Worm (Caenorhabditis elegans) whole organism, L1 larva: ENCODE data around the gene K08E7.6.

Experiments used
- C04F5.9 ChIP-seq: sonication (generic microtip); optimal IDR thresholded peaks from 2 replicates; lab custom pipeline; 2016; ENCODE audit warnings: missing genetic modification characterization, missing compliant biosample characterization
- ama-1 ChIP-seq: fragments of 150-350 bp; optimal IDR thresholded peaks from 2 replicates; lab custom pipeline; 2014
- fkh-10 ChIP-seq: sonication (generic microtip); optimal IDR thresholded peaks from 2 replicates; lab custom pipeline; 2017; ENCODE audit warnings: missing biosample characterization, missing genetic modification reagents, missing genetic modification characterization
- lin-14 ChIP-seq: fragments of 200-800 bp; sonication (Bioruptor generic); optimal IDR thresholded peaks from 2 replicates; lab custom pipeline; 2018; ENCODE audit warnings: mild to moderate bottlenecking, missing genetic modification characterization, moderate library complexity, missing compliant biosample characterization
- lin-35 ChIP-seq, 2 experiments: fragments of 150-350 bp; optimal IDR thresholded peaks; 2 replicates each; lab custom pipeline; 2014; ENCODE audit warnings: missing biosample characterization in 2 of 2, missing genetic modification characterization in 2 of 2, missing genetic modification reagents in 2 of 2
- mdl-1 ChIP-seq, 2 experiments: fragments of 150-350 bp; optimal IDR thresholded peaks; 2 replicates each; lab custom pipeline; 2014 to 2017; ENCODE audit warnings: missing biosample characterization in 2 of 2, missing genetic modification characterization in 2 of 2, inconsistent platforms in 1 of 2
- nhr-11 ChIP-seq: fragments of 150-350 bp; optimal IDR thresholded peaks from 2 replicates; lab custom pipeline; 2014; ENCODE audit warnings: missing biosample characterization, missing genetic modification characterization
- nhr-12 ChIP-seq: sonication (generic microtip); optimal IDR thresholded peaks from 2 replicates; lab custom pipeline; 2017; ENCODE audit warnings: missing biosample characterization, missing genetic modification characterization
- nhr-237 ChIP-seq: fragments of 150-350 bp; optimal IDR thresholded peaks from 2 replicates; lab custom pipeline; 2014; ENCODE audit warnings: missing biosample characterization, missing genetic modification characterization
- nhr-90 ChIP-seq: sonication (generic microtip); optimal IDR thresholded peaks from 2 replicates; lab custom pipeline; 2016; ENCODE audit warnings: mild to moderate bottlenecking, missing genetic modification characterization, missing compliant biosample characterization; ENCODE audit not compliant: poor library complexity
- pax-3 ChIP-seq: fragments of 200-800 bp; sonication (Bioruptor generic); optimal IDR thresholded peaks from 2 replicates; lab custom pipeline; 2018; ENCODE audit warnings: mild to moderate bottlenecking, missing genetic modification characterization, moderate library complexity, missing compliant biosample characterization
- unc-86 ChIP-seq: sonication (generic microtip); optimal IDR thresholded peaks from 2 replicates; lab custom pipeline; 2016; ENCODE audit warnings: missing genetic modification characterization, missing compliant biosample characterization
- unc-98 ChIP-seq: fragments of 200-800 bp; sonication (Bioruptor generic); IDR thresholded peaks from 2 replicates; pipeline ENCODE4 v1.3.6; 2022; ENCODE audit warnings: missing genetic modification characterization, missing compliant biosample characterization
- zag-1 ChIP-seq: fragments of 150-350 bp; optimal IDR thresholded peaks from 2 replicates; lab custom pipeline; 2014; ENCODE audit warnings: missing biosample characterization, missing genetic modification characterization

DNA sequence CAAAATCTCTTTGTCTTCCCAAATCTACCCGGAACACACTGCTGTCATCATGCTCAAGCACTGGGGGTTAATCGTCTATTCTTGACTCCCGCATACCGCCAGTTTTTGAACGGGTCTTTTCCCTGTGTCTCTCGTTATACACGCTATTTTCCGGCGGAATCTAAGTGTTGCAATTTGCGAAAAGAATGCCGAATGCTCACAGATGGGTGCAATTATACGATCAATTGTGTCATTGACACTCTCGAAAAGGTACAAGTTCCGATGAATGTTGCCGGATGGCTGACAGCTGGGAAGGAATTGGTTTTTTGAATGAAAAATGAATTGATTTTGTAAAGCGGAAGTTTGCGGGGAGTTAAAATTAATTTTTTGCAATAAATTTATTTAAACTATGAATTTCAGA, 29.0 kb downstream of the K08E7.6 start:
- TF ChIP-seq ama-1 (lab: Kevin White, UChicago): no peak
- no peak for TF ChIP-seq zag-1 (tag; lab: Kevin White, UChicago)
- TF ChIP-seq nhr-90 (tag; lab: Kevin White, UChicago): no peak
- TF ChIP-seq nhr-12 (tag; lab: Kevin White, UChicago): no peak
- TF ChIP-seq pax-3 (tag; lab: Kevin White, UChicago): no peak
- no peak for TF ChIP-seq C04F5.9 (tag; lab: Kevin White, UChicago)
- TF ChIP-seq nhr-11 (tag; lab: Kevin White, UChicago): no peak
- no peak for TF ChIP-seq lin-35 (GFP tag; optimal IDR thresholded peaks at IDR 0.05; lab: Kevin White, UChicago)
- TF ChIP-seq fkh-10 (GFP tag; lab: Kevin White, UChicago): no peak
- TF ChIP-seq mdl-1 (tag; optimal IDR thresholded peaks at IDR 0.05; lab: Kevin White, UChicago): no peak
- no peak for TF ChIP-seq unc-86
- TF ChIP-seq lin-14 (GFP tag; lab: Kevin White, UChicago): no peak
- TF ChIP-seq nhr-237 (tag; lab: Kevin White, UChicago): no peak
- no peak for TF ChIP-seq unc-98 (GFP tag; lab: Robert Waterston, UW)
